Worm (Caenorhabditis elegans) whole organism, L4 larva: ENCODE results near the gene ZK637.12.

ENCODE experiments used
- F26F4.8 ChIP-seq: fragments of 200-800 bp; sonication (Bioruptor generic); conservative IDR thresholded peaks from 2 replicates; pipeline ENCODE4 v1.3.6; 2022; ENCODE audit warnings: missing genetic modification characterization, missing compliant biosample characterization
- R02D3.7 ChIP-seq: fragments of 150-350 bp; sonication (generic microtip); optimal IDR thresholded peaks from 3 replicates; lab custom pipeline; 2014; ENCODE audit warnings: missing biosample characterization, missing genetic modification characterization
- T26A8.4 ChIP-seq: fragments of 200-800 bp; sonication (Bioruptor generic); IDR thresholded peaks from 2 replicates; pipeline ENCODE4 v1.3.6; 2022; ENCODE audit warnings: missing genetic modification characterization, missing compliant biosample characterization
- Y105C5A.15 ChIP-seq: fragments of 200-800 bp; sonication (Bioruptor generic); IDR thresholded peaks from 2 replicates; pipeline ENCODE4 v1.3.6; 2022; ENCODE audit warnings: missing genetic modification characterization, missing compliant biosample characterization
- Y48G9A.11 ChIP-seq: fragments of 200-800 bp; sonication (Bioruptor generic); IDR thresholded peaks from 2 replicates; pipeline ENCODE4 v1.3.6; 2022; ENCODE audit warnings: missing genetic modification reagents, missing genetic modification characterization, missing compliant biosample characterization
- Y5F2A.4 ChIP-seq: fragments of 200-800 bp; sonication (Bioruptor generic); optimal IDR thresholded peaks from 2 replicates; lab custom pipeline; 2018; ENCODE audit warnings: mild to moderate bottlenecking, missing genetic modification characterization, missing compliant biosample characterization
- ZK546.5 ChIP-seq, 2 experiments: sonication (generic microtip); optimal IDR thresholded peaks; 2 replicates each; lab custom pipeline; 2017; ENCODE audit warnings: missing biosample characterization in 2 of 2, missing genetic modification characterization in 2 of 2
- aha-1 ChIP-seq: fragments of 150-350 bp; peaks from one replicate; lab custom pipeline; 2014; ENCODE audit warnings: missing biosample characterization, missing genetic modification characterization
- attf-4 ChIP-seq: sonication (generic microtip); optimal IDR thresholded peaks from 3 replicates; lab custom pipeline; 2017; ENCODE audit warnings: missing biosample characterization, missing genetic modification characterization
- ceh-32 ChIP-seq: sonication (generic microtip); optimal IDR thresholded peaks from 2 replicates; lab custom pipeline; 2016; ENCODE audit warnings: mild to moderate bottlenecking, missing genetic modification characterization, missing compliant biosample characterization; ENCODE audit not compliant: poor library complexity
- ceh-62 ChIP-seq: sonication (generic microtip); optimal IDR thresholded peaks from 2 replicates; lab custom pipeline; 2017; ENCODE audit warnings: missing biosample characterization, missing genetic modification characterization
- daf-16 ChIP-seq, 3 experiments: sonication (generic microtip); optimal IDR thresholded peaks; 2 replicates each; lab custom pipeline; 2016 to 2017; ENCODE audit warnings: missing genetic modification characterization in 3 of 3, missing genetic modification reagents in 3 of 3, mild to moderate bottlenecking in 2 of 3, missing compliant biosample characterization in 2 of 3, missing biosample characterization in 1 of 3, moderate library complexity in 1 of 3
- daf-8 ChIP-seq: fragments of 200-800 bp; sonication (Bioruptor generic); IDR thresholded peaks from 2 replicates; pipeline ENCODE4 v1.3.6; 2022; ENCODE audit warnings: missing genetic modification characterization, missing compliant biosample characterization
- dmd-6 ChIP-seq: fragments of 200-800 bp; sonication (Bioruptor generic); IDR thresholded peaks from 2 replicates; pipeline ENCODE4 v1.3.6; 2022; ENCODE audit warnings: missing genetic modification reagents, missing genetic modification characterization, missing compliant biosample characterization
- dve-1 ChIP-seq: sonication (generic microtip); optimal IDR thresholded peaks from 2 replicates; lab custom pipeline; 2017; ENCODE audit warnings: antibody characterized with exemption, mild to moderate bottlenecking, missing genetic modification characterization, missing compliant biosample characterization; ENCODE audit not compliant: insufficient read depth
- egl-27 ChIP-seq: sonication (generic microtip); optimal IDR thresholded peaks from 3 replicates; lab custom pipeline; 2017; ENCODE audit warnings: missing biosample characterization, missing genetic modification reagents, missing genetic modification characterization
- hif-1 ChIP-seq, 2 experiments: sonication (generic microtip); optimal IDR thresholded peaks; 2 replicates each; lab custom pipeline; 2016 to 2017; ENCODE audit warnings: missing compliant biosample characterization in 2 of 2, missing genetic modification characterization in 2 of 2, missing genetic modification reagents in 2 of 2, missing genotype in 2 of 2, mild to moderate bottlenecking in 1 of 2
- hlh-11 ChIP-seq: fragments of 200-800 bp; sonication (Bioruptor generic); optimal IDR thresholded peaks from 2 replicates; lab custom pipeline; 2018; ENCODE audit warnings: mild to moderate bottlenecking, missing genetic modification characterization, missing compliant biosample characterization
- hlh-30 ChIP-seq: sonication (generic microtip); optimal IDR thresholded peaks from 2 replicates; lab custom pipeline; 2017; ENCODE audit warnings: antibody characterized with exemption, mild to moderate bottlenecking, missing genetic modification characterization, missing compliant biosample characterization; ENCODE audit not compliant: insufficient read depth
- hmg-1.1 ChIP-seq: fragments of 200-800 bp; sonication (Bioruptor generic); IDR thresholded peaks from 2 replicates; pipeline ENCODE4 v1.3.6; 2022; ENCODE audit warnings: missing genetic modification reagents, missing genetic modification characterization, missing compliant biosample characterization
- lin-38 ChIP-seq: fragments of 200-800 bp; sonication (Bioruptor generic); IDR thresholded peaks from 2 replicates; pipeline ENCODE4 v1.3.6; 2022; ENCODE audit warnings: missing genetic modification reagents, missing genetic modification characterization, missing compliant biosample characterization
- lin-39 ChIP-seq: fragments of 150-350 bp; optimal IDR thresholded peaks from 2 replicates; lab custom pipeline; 2014; ENCODE audit warnings: missing biosample characterization, missing genetic modification reagents, missing genetic modification characterization
- lir-3 ChIP-seq: sonication (generic microtip); optimal IDR thresholded peaks from 2 replicates; lab custom pipeline; 2016; ENCODE audit warnings: mild to moderate bottlenecking, missing genetic modification characterization, missing compliant biosample characterization
- lsy-2 ChIP-seq, 2 experiments: fragments of 150-350 bp in 1 of 2; sonication (generic microtip) in 1 of 2; optimal IDR thresholded peaks; 2 replicates each; lab custom pipeline; 2014 to 2017; ENCODE audit warnings: missing biosample characterization in 2 of 2, missing genetic modification characterization in 2 of 2
- mep-1 ChIP-seq: fragments of 150-350 bp; sonication (generic microtip); optimal IDR thresholded peaks from 3 replicates; lab custom pipeline; 2014; ENCODE audit warnings: missing biosample characterization, missing genetic modification characterization
- mxl-3 ChIP-seq: fragments of 200-800 bp; sonication (Bioruptor generic); optimal IDR thresholded peaks from 2 replicates; lab custom pipeline; 2018; ENCODE audit warnings: mild to moderate bottlenecking, missing genetic modification characterization, missing compliant biosample characterization
- nhr-111 ChIP-seq: fragments of 200-800 bp; sonication (Bioruptor generic); optimal IDR thresholded peaks from 2 replicates; lab custom pipeline; 2018; ENCODE audit warnings: mild to moderate bottlenecking, missing genetic modification characterization, missing compliant biosample characterization
- nhr-237 ChIP-seq: sonication (generic microtip); optimal IDR thresholded peaks from 2 replicates; lab custom pipeline; 2017; ENCODE audit warnings: missing biosample characterization, missing genetic modification characterization
- nhr-25 ChIP-seq: sonication (generic microtip); optimal IDR thresholded peaks from 2 replicates; lab custom pipeline; 2017; ENCODE audit warnings: missing genetic modification characterization, mild to moderate bottlenecking, missing compliant biosample characterization, antibody characterized with exemption, moderate library complexity, borderline replicate concordance; ENCODE audit not compliant: insufficient read depth
- nhr-42 ChIP-seq: fragments of 200-800 bp; sonication (Bioruptor generic); IDR thresholded peaks from 2 replicates; pipeline ENCODE4 v1.3.6; 2022; ENCODE audit warnings: missing genetic modification characterization, missing compliant biosample characterization
- nhr-48 ChIP-seq: sonication (generic microtip); optimal IDR thresholded peaks from 2 replicates; lab custom pipeline; 2016; ENCODE audit warnings: mild to moderate bottlenecking, missing genetic modification characterization, missing compliant biosample characterization
- nhr-77 ChIP-seq: fragments of 150-350 bp; optimal IDR thresholded peaks from 2 replicates; lab custom pipeline; 2014; ENCODE audit warnings: missing biosample characterization, missing genetic modification characterization
- pha-4 ChIP-seq, 2 experiments: fragments of 150-350 bp in 1 of 2; fragments of 200-800 bp in 1 of 2; sonication (Bioruptor generic) in 1 of 2; IDR thresholded peaks in 1 of 2; optimal IDR thresholded peaks in 1 of 2; 2 replicates each; pipeline versions ENCODE4 v1.3.6 to Lab custom; 2014 to 2022; ENCODE audit warnings: missing genetic modification characterization in 2 of 2, missing genetic modification reagents in 2 of 2, missing biosample characterization in 1 of 2, missing compliant biosample characterization in 1 of 2
- pqm-1 ChIP-seq: sonication (generic microtip); optimal IDR thresholded peaks from 2 replicates; lab custom pipeline; 2017; ENCODE audit warnings: missing biosample characterization, missing genetic modification characterization
- rbr-2 ChIP-seq: sonication (generic microtip); optimal IDR thresholded peaks from 2 replicates; lab custom pipeline; 2016; ENCODE audit warnings: missing genotype, missing genetic modification characterization, missing compliant biosample characterization
- skn-1 ChIP-seq: fragments of 150-350 bp; optimal IDR thresholded peaks from 2 replicates; lab custom pipeline; 2014; ENCODE audit warnings: missing biosample characterization, missing genetic modification characterization
- spr-3 ChIP-seq: fragments of 200-800 bp; sonication (Bioruptor generic); optimal IDR thresholded peaks from 2 replicates; lab custom pipeline; 2018; ENCODE audit warnings: mild to moderate bottlenecking, missing genetic modification characterization, missing compliant biosample characterization
- tag-97 ChIP-seq: fragments of 200-800 bp; sonication (Bioruptor generic); IDR thresholded peaks from 2 replicates; pipeline ENCODE4 v1.3.6; 2022; ENCODE audit warnings: missing genetic modification characterization, missing compliant biosample characterization
- unc-62 ChIP-seq, 3 experiments: fragments of 150-350 bp in 1 of 3; sonication (generic microtip); optimal IDR thresholded peaks in 2 of 3; peaks in 1 of 3; 1 replicate in 1 of 3; 2 replicates in 2 of 3; lab custom pipeline; 2014 to 2017; ENCODE audit warnings: missing biosample characterization in 3 of 3, missing genetic modification characterization in 3 of 3, missing genetic modification reagents in 3 of 3, missing genotype in 1 of 3
- zip-11 ChIP-seq: fragments of 200-800 bp; sonication (Bioruptor generic); IDR thresholded peaks from 2 replicates; pipeline ENCODE4 v1.3.6; 2022; ENCODE audit warnings: missing genetic modification characterization, missing compliant biosample characterization
- zip-2 ChIP-seq: fragments of 150-350 bp; optimal IDR thresholded peaks from 2 replicates; lab custom pipeline; 2014; ENCODE audit warnings: missing biosample characterization, missing genetic modification characterization

Gene ZK637.12

ce11 chrIII:8882333-8882732 lies 41.7 kb upstream of the ZK637.12 start:
- TF ChIP-seq aha-1 (peak; percentile 55), F26F4.8 (GFP tag; lab: Robert Waterston, UW) (no peak), unc-62 (GFP tag; optimal IDR thresholded peaks at IDR 0.05 in 1 of 2; lab: Kevin White, UChicago) (peak in 1 of 2 experiments; percentile 74), unc-62 (tag; optimal IDR thresholded peaks at IDR 0.05; lab: Kevin White, UChicago) (no peak)

- TF ChIP-seq ZK546.5 (tag; optimal IDR thresholded peaks at IDR 0.05; lab: Kevin White, UChicago) (no peak), unc-62 (GFP tag; optimal IDR thresholded peaks at IDR 0.05 in 1 of 2; lab: Kevin White, UChicago) (peak in 1 of 2 experiments; percentile 7), unc-62 (tag; optimal IDR thresholded peaks at IDR 0.05; lab: Kevin White, UChicago) (no peak)
Measured at ce11 chrIII:8885150-8885549, 38.9 kb upstream of the ZK637.12 start, which contains the start of gene svop-1. Gene svop-1 (minus strand): TSS chrIII:8885488.

ce11 chrIII:8886309-8886708 lies 37.7 kb upstream of the ZK637.12 start:
- TF ChIP-seq dve-1 (peak; percentile 16), lsy-2 (tag; optimal IDR thresholded peaks at IDR 0.05; lab: Kevin White, UChicago) (peak in 1 of 2 experiments; percentile 32), hif-1 (tag; optimal IDR thresholded peaks at IDR 0.05; lab: Kevin White, UChicago) (no peak), nhr-25 (tag; lab: Kevin White, UChicago) (no peak), hmg-1.1 (GFP tag; lab: Robert Waterston, UW) (peak; percentile 24; the same call in 1 of the 2 replicates), hlh-11 (tag; lab: Kevin White, UChicago) (no peak), unc-62 (GFP tag; optimal IDR thresholded peaks at IDR 0.05 in 1 of 2; lab: Kevin White, UChicago) (peak in 1 of 2 experiments; percentile 55), unc-62 (tag; optimal IDR thresholded peaks at IDR 0.05; lab: Kevin White, UChicago) (no peak), hlh-30 (tag; lab: Kevin White, UChicago) (peak; percentile 40), rbr-2 (tag; lab: Kevin White, UChicago) (peak; percentile 33), mep-1 (tag; lab: Kevin White, UChicago) (peak; percentile 20)

ce11 chrIII:8887184-8887801 lies 36.7 kb upstream of the ZK637.12 start, which contains the start of gene famh-136:
Gene famh-136 (plus strand): TSS chrIII:8887751.
- TF ChIP-seq ceh-32 (no peak), zip-11 (GFP tag; lab: Robert Waterston, UW) (no peak), lin-39 (tag; lab: Kevin White, UChicago) (no peak), egl-27 (tag; lab: Kevin White, UChicago) (no peak), nhr-48 (tag; lab: Kevin White, UChicago) (peak; percentile 79), ceh-62 (tag; lab: Kevin White, UChicago) (no peak), nhr-25 (tag; lab: Kevin White, UChicago) (no peak), attf-4 (tag; lab: Kevin White, UChicago) (no peak), nhr-42 (GFP tag; lab: Robert Waterston, UW) (peak; percentile 64; the same call in 1 of the 2 replicates), daf-16 (GFP tag; optimal IDR thresholded peaks at IDR 0.05; lab: Kevin White, UChicago) (peak; percentile 23 to 78), daf-16 (tag; optimal IDR thresholded peaks at IDR 0.05; lab: Kevin White, UChicago) (peak; percentile 78), nhr-111 (GFP tag; lab: Kevin White, UChicago) (no peak), nhr-77 (tag; lab: Kevin White, UChicago) (peak; percentile 90), pha-4 (GFP tag; IDR thresholded peaks at IDR 0.05; lab: Robert Waterston, UW) (peak; percentile 76), pha-4 (tag; optimal IDR thresholded peaks at IDR 0.05; lab: Kevin White, UChicago) (peak; percentile 89), pqm-1 (tag; lab: Kevin White, UChicago) (peak; percentile 65), nhr-237 (no peak), skn-1 (no peak), T26A8.4 (peak; percentile 80), Y105C5A.15 (GFP tag; lab: Robert Waterston, UW) (no peak), tag-97 (GFP tag; lab: Robert Waterston, UW) (no peak), mep-1 (tag; lab: Kevin White, UChicago) (peak; percentile 95), Y48G9A.11 (GFP tag; lab: Robert Waterston, UW) (no peak), spr-3 (peak; percentile 38), dmd-6 (GFP tag; lab: Robert Waterston, UW) (peak; percentile 91), lin-38 (GFP tag; lab: Robert Waterston, UW) (peak; percentile 85), Y5F2A.4 (GFP tag; lab: Kevin White, UChicago) (no peak), zip-2 (tag; lab: Kevin White, UChicago) (peak; percentile 52), mxl-3 (GFP tag; lab: Kevin White, UChicago) (peak; percentile 41), lir-3 (tag; lab: Kevin White, UChicago) (no peak), R02D3.7 (tag; lab: Kevin White, UChicago) (no peak), hlh-11 (tag; lab: Kevin White, UChicago) (peak; percentile 91), daf-8 (no peak)
